Worm (Caenorhabditis elegans) whole organism, L4 larva: ENCODE measurements around the gene C39B10.3.
A peak's percentile ranks its signal among the peaks of the same experiment; 100 is the strongest.

Source experiments
- F10B5.3 ChIP-seq: sonication (generic microtip); optimal IDR thresholded peaks from 2 replicates; lab custom pipeline; 2016; ENCODE audit warnings: mild to moderate bottlenecking, missing genetic modification characterization, missing compliant biosample characterization
- F26F4.8 ChIP-seq: fragments of 200-800 bp; sonication (Bioruptor generic); conservative IDR thresholded peaks from 2 replicates; pipeline ENCODE4 v1.3.6; 2022; ENCODE audit warnings: missing genetic modification characterization, missing compliant biosample characterization
- F49E8.2 ChIP-seq: sonication (generic microtip); optimal IDR thresholded peaks from 2 replicates; lab custom pipeline; 2016; ENCODE audit warnings: missing compliant biosample characterization, mild to moderate bottlenecking, missing genetic modification characterization, borderline replicate concordance
- R02D3.7 ChIP-seq: fragments of 150-350 bp; sonication (generic microtip); optimal IDR thresholded peaks from 3 replicates; lab custom pipeline; 2014; ENCODE audit warnings: missing biosample characterization, missing genetic modification characterization
- T20F7.1 ChIP-seq: fragments of 200-800 bp; sonication (Bioruptor generic); optimal IDR thresholded peaks from 2 replicates; lab custom pipeline; 2018; ENCODE audit warnings: mild to moderate bottlenecking, missing genetic modification characterization, missing compliant biosample characterization
- T26A8.4 ChIP-seq: fragments of 200-800 bp; sonication (Bioruptor generic); IDR thresholded peaks from 2 replicates; pipeline ENCODE4 v1.3.6; 2022; ENCODE audit warnings: missing genetic modification characterization, missing compliant biosample characterization
- Y105C5A.15 ChIP-seq: fragments of 200-800 bp; sonication (Bioruptor generic); IDR thresholded peaks from 2 replicates; pipeline ENCODE4 v1.3.6; 2022; ENCODE audit warnings: missing genetic modification characterization, missing compliant biosample characterization
- Y5F2A.4 ChIP-seq: fragments of 200-800 bp; sonication (Bioruptor generic); optimal IDR thresholded peaks from 2 replicates; lab custom pipeline; 2018; ENCODE audit warnings: mild to moderate bottlenecking, missing genetic modification characterization, missing compliant biosample characterization
- Y75B8A.6 ChIP-seq: fragments of 200-800 bp; sonication (Bioruptor generic); IDR thresholded peaks from 2 replicates; pipeline ENCODE4 v1.3.6; 2022; ENCODE audit warnings: missing genetic modification reagents, missing genetic modification characterization, missing compliant biosample characterization
- ZK337.2 ChIP-seq: fragments of 200-800 bp; sonication (Bioruptor generic); IDR thresholded peaks from 2 replicates; pipeline ENCODE4 v1.3.6; 2022; ENCODE audit warnings: missing genetic modification reagents, missing genetic modification characterization, missing compliant biosample characterization
- aly-2 ChIP-seq: sonication (generic microtip); optimal IDR thresholded peaks from 2 replicates; lab custom pipeline; 2018; ENCODE audit warnings: missing biosample characterization, missing genetic modification characterization
- ama-1 ChIP-seq: fragments of 150-350 bp; optimal IDR thresholded peaks from 2 replicates; lab custom pipeline; 2014; ENCODE audit warnings: inconsistent platforms, mixed read lengths
- ceh-28 ChIP-seq: fragments of 150-350 bp; optimal IDR thresholded peaks from 2 replicates; lab custom pipeline; 2014; ENCODE audit warnings: missing biosample characterization, missing genetic modification reagents, missing genetic modification characterization
- ceh-62 ChIP-seq: sonication (generic microtip); optimal IDR thresholded peaks from 2 replicates; lab custom pipeline; 2017; ENCODE audit warnings: missing biosample characterization, missing genetic modification characterization
- ceh-82 ChIP-seq: sonication (generic microtip); optimal IDR thresholded peaks from 2 replicates; lab custom pipeline; 2017; ENCODE audit warnings: missing biosample characterization, missing genetic modification characterization
- cey-2 ChIP-seq: sonication (generic microtip); optimal IDR thresholded peaks from 3 replicates; lab custom pipeline; 2017; ENCODE audit warnings: missing genetic modification characterization, mild to moderate bottlenecking, missing compliant biosample characterization, antibody characterized with exemption, borderline replicate concordance; ENCODE audit not compliant: insufficient read depth
- daf-16 ChIP-seq, 3 experiments: sonication (generic microtip); optimal IDR thresholded peaks; 2 replicates each; lab custom pipeline; 2016 to 2017; ENCODE audit warnings: missing genetic modification characterization in 3 of 3, missing genetic modification reagents in 3 of 3, mild to moderate bottlenecking in 2 of 3, missing compliant biosample characterization in 2 of 3, missing biosample characterization in 1 of 3, moderate library complexity in 1 of 3
- dmd-6 ChIP-seq: fragments of 200-800 bp; sonication (Bioruptor generic); IDR thresholded peaks from 2 replicates; pipeline ENCODE4 v1.3.6; 2022; ENCODE audit warnings: missing genetic modification reagents, missing genetic modification characterization, missing compliant biosample characterization
- dmd-8 ChIP-seq: fragments of 200-800 bp; sonication (Bioruptor generic); IDR thresholded peaks from 2 replicates; pipeline ENCODE4 v1.3.6; 2022; ENCODE audit warnings: missing genetic modification characterization, missing compliant biosample characterization
- dpl-1 ChIP-seq: fragments of 150-350 bp; optimal IDR thresholded peaks from 2 replicates; lab custom pipeline; 2014; ENCODE audit warnings: missing biosample characterization, missing genetic modification reagents, missing genetic modification characterization
- dve-1 ChIP-seq: sonication (generic microtip); optimal IDR thresholded peaks from 2 replicates; lab custom pipeline; 2017; ENCODE audit warnings: antibody characterized with exemption, mild to moderate bottlenecking, missing genetic modification characterization, missing compliant biosample characterization; ENCODE audit not compliant: insufficient read depth
- egl-27 ChIP-seq: sonication (generic microtip); optimal IDR thresholded peaks from 3 replicates; lab custom pipeline; 2017; ENCODE audit warnings: missing biosample characterization, missing genetic modification reagents, missing genetic modification characterization
- egl-43 ChIP-seq: fragments of 200-800 bp; sonication (Bioruptor generic); IDR thresholded peaks from 2 replicates; pipeline ENCODE4 v1.3.6; 2022; ENCODE audit warnings: missing genetic modification reagents, missing genetic modification characterization, missing compliant biosample characterization
- fkh-10 ChIP-seq: fragments of 150-350 bp; optimal IDR thresholded peaks from 2 replicates; lab custom pipeline; 2014; ENCODE audit warnings: missing biosample characterization, missing genetic modification reagents, missing genetic modification characterization
- fos-1 ChIP-seq: fragments of 150-350 bp; optimal IDR thresholded peaks from 2 replicates; lab custom pipeline; 2014; ENCODE audit warnings: missing biosample characterization, missing genetic modification characterization
- lin-39 ChIP-seq: fragments of 150-350 bp; optimal IDR thresholded peaks from 2 replicates; lab custom pipeline; 2014; ENCODE audit warnings: missing biosample characterization, missing genetic modification reagents, missing genetic modification characterization
- lir-3 ChIP-seq: sonication (generic microtip); optimal IDR thresholded peaks from 2 replicates; lab custom pipeline; 2016; ENCODE audit warnings: mild to moderate bottlenecking, missing genetic modification characterization, missing compliant biosample characterization
- madf-9 ChIP-seq: fragments of 200-800 bp; sonication (Bioruptor generic); conservative IDR thresholded peaks from 2 replicates; pipeline ENCODE4 v1.3.6; 2022; ENCODE audit warnings: missing genetic modification reagents, missing genetic modification characterization, missing compliant biosample characterization
- mdl-1 ChIP-seq, 2 experiments: fragments of 150-350 bp in 1 of 2; sonication (generic microtip) in 1 of 2; optimal IDR thresholded peaks; 2 replicates each; lab custom pipeline; 2014 to 2017; ENCODE audit warnings: missing biosample characterization in 2 of 2, missing genetic modification characterization in 2 of 2
- mep-1 ChIP-seq: fragments of 150-350 bp; sonication (generic microtip); optimal IDR thresholded peaks from 3 replicates; lab custom pipeline; 2014; ENCODE audit warnings: missing biosample characterization, missing genetic modification characterization
- mxl-3 ChIP-seq: fragments of 200-800 bp; sonication (Bioruptor generic); optimal IDR thresholded peaks from 2 replicates; lab custom pipeline; 2018; ENCODE audit warnings: mild to moderate bottlenecking, missing genetic modification characterization, missing compliant biosample characterization
- nhr-102 ChIP-seq: sonication (generic microtip); optimal IDR thresholded peaks from 2 replicates; lab custom pipeline; 2016; ENCODE audit warnings: mild to moderate bottlenecking, missing genetic modification characterization, moderate library complexity, missing compliant biosample characterization
- nhr-11 ChIP-seq: fragments of 150-350 bp; optimal IDR thresholded peaks from 2 replicates; lab custom pipeline; 2014; ENCODE audit warnings: missing biosample characterization, missing genetic modification characterization
- nhr-237 ChIP-seq: sonication (generic microtip); optimal IDR thresholded peaks from 2 replicates; lab custom pipeline; 2017; ENCODE audit warnings: missing biosample characterization, missing genetic modification characterization
- nhr-25 ChIP-seq: sonication (generic microtip); optimal IDR thresholded peaks from 2 replicates; lab custom pipeline; 2017; ENCODE audit warnings: missing genetic modification characterization, mild to moderate bottlenecking, missing compliant biosample characterization, antibody characterized with exemption, moderate library complexity, borderline replicate concordance; ENCODE audit not compliant: insufficient read depth
- nhr-41 ChIP-seq: fragments of 200-800 bp; sonication (Bioruptor generic); IDR thresholded peaks from 2 replicates; pipeline ENCODE4 v1.3.6; 2022; ENCODE audit warnings: missing genetic modification reagents, missing genetic modification characterization, missing compliant biosample characterization
- pqm-1 ChIP-seq: sonication (generic microtip); optimal IDR thresholded peaks from 2 replicates; lab custom pipeline; 2017; ENCODE audit warnings: missing biosample characterization, missing genetic modification characterization
- rbr-2 ChIP-seq: sonication (generic microtip); optimal IDR thresholded peaks from 2 replicates; lab custom pipeline; 2016; ENCODE audit warnings: missing genotype, missing genetic modification characterization, missing compliant biosample characterization
- saeg-2 ChIP-seq: fragments of 200-800 bp; sonication (Bioruptor generic); IDR thresholded peaks from 2 replicates; pipeline ENCODE4 v1.3.6; 2022; ENCODE audit warnings: missing genetic modification reagents, missing genetic modification characterization, missing compliant biosample characterization
- sdz-12 ChIP-seq: fragments of 200-800 bp; sonication (Bioruptor generic); optimal IDR thresholded peaks from 2 replicates; lab custom pipeline; 2018; ENCODE audit warnings: mild to moderate bottlenecking, missing genetic modification characterization, missing compliant biosample characterization
- set-16 ChIP-seq: fragments of 200-800 bp; sonication (Bioruptor generic); IDR thresholded peaks from 2 replicates; pipeline ENCODE4 v1.3.6; 2022; ENCODE audit warnings: missing genetic modification reagents, missing genetic modification characterization, missing compliant biosample characterization
- snpc-4 ChIP-seq: fragments of 150-350 bp; optimal IDR thresholded peaks from 2 replicates; lab custom pipeline; 2014; ENCODE audit warnings: missing biosample characterization, missing genetic modification characterization
- spr-1 ChIP-seq: sonication (generic microtip); optimal IDR thresholded peaks from 2 replicates; lab custom pipeline; 2016; ENCODE audit warnings: mild to moderate bottlenecking, missing genetic modification characterization, missing compliant biosample characterization
- tag-97 ChIP-seq: fragments of 200-800 bp; sonication (Bioruptor generic); IDR thresholded peaks from 2 replicates; pipeline ENCODE4 v1.3.6; 2022; ENCODE audit warnings: missing genetic modification characterization, missing compliant biosample characterization
- tra-1 ChIP-seq: fragments of 200-800 bp; sonication (Bioruptor generic); IDR thresholded peaks from 2 replicates; pipeline ENCODE4 v1.3.6; 2022; ENCODE audit warnings: missing genetic modification reagents, missing genetic modification characterization, missing compliant biosample characterization
- unc-130 ChIP-seq: sonication (generic microtip); optimal IDR thresholded peaks from 2 replicates; lab custom pipeline; 2016; ENCODE audit warnings: missing genetic modification reagents, missing genetic modification characterization, missing compliant biosample characterization
- vab-7 ChIP-seq: fragments of 200-800 bp; sonication (Bioruptor generic); IDR thresholded peaks from 2 replicates; pipeline ENCODE4 v1.3.6; 2022; ENCODE audit warnings: missing genetic modification reagents, missing genetic modification characterization, missing compliant biosample characterization
- zfp-2 ChIP-seq: sonication (generic microtip); optimal IDR thresholded peaks from 2 replicates; lab custom pipeline; 2016; ENCODE audit warnings: mild to moderate bottlenecking, missing genetic modification characterization, missing compliant biosample characterization
- zip-2 ChIP-seq: fragments of 150-350 bp; optimal IDR thresholded peaks from 2 replicates; lab custom pipeline; 2014; ENCODE audit warnings: missing biosample characterization, missing genetic modification characterization
- ztf-7 ChIP-seq: fragments of 150-350 bp; optimal IDR thresholded peaks from 2 replicates; lab custom pipeline; 2014; ENCODE audit warnings: missing biosample characterization, missing genetic modification characterization

Gene C39B10.3

DNA sequence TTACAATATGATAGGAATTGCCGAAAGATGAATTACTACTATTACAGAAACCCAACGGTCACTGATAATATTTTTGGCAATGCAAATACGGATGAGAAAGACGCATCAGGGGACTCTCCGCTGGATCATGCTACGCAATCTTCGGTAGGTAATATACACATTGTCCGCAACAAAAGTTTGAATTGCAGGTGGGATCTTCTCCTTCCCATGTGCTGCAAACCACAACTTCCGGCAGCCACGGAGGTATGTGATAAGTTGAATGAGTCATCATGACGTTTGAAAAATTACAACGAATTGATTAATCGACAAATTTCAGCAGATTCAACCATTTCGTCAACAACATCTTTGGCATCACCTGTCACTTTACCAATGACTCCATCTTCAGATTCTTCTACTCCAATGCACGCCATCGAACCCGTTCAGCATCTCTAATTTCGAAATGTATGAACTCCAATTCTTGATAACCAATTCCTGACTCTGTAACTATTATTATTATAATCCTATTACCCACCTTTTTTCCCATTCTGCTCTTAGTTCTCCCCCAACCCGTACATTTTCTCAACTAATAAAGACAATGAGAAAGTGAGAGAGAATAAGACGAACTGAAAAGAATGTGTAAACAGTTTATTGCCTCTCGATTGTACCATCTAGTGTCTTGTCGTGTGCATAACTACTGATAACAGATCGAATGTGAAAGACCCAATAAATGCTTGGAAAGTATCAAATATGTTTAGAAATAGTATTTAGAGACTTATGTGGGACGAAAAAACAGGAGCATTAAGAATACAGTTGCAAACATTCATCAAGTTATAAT lies 33.4 kb downstream of the C39B10.3 start:
- TF ChIP-seq dmd-8: no peak
- TF ChIP-seq mep-1 (tag; lab: Kevin White, UChicago): peak; percentile 29
- TF ChIP-seq dmd-6 (GFP tag; lab: Robert Waterston, UW): peak; percentile 57
- TF ChIP-seq Y5F2A.4 (GFP tag; lab: Kevin White, UChicago): no peak
- TF ChIP-seq daf-16 (GFP tag; optimal IDR thresholded peaks at IDR 0.05; lab: Kevin White, UChicago): peak in 1 of 2 experiments; percentile 85
- TF ChIP-seq daf-16 (tag; optimal IDR thresholded peaks at IDR 0.05; lab: Kevin White, UChicago): peak; percentile 98
- no peak for TF ChIP-seq tra-1 (GFP tag; lab: Robert Waterston, UW)
- TF ChIP-seq cey-2 (tag; lab: Kevin White, UChicago): no peak
- TF ChIP-seq aly-2: no peak
- TF ChIP-seq mdl-1 (tag; optimal IDR thresholded peaks at IDR 0.05; lab: Kevin White, UChicago): no peak
- no peak for TF ChIP-seq nhr-25
- TF ChIP-seq F10B5.3: no peak
- TF ChIP-seq T20F7.1 (GFP tag; lab: Kevin White, UChicago): no peak
- no peak for TF ChIP-seq rbr-2 (tag; lab: Kevin White, UChicago)
- no peak for TF ChIP-seq lin-39 (tag; lab: Kevin White, UChicago)
- TF ChIP-seq ceh-82 (tag; lab: Kevin White, UChicago): no peak
- TF ChIP-seq fos-1 (tag; lab: Kevin White, UChicago): no peak
- no peak for TF ChIP-seq egl-43
- no peak for TF ChIP-seq vab-7 (GFP tag; lab: Robert Waterston, UW)
- TF ChIP-seq dve-1 (tag; lab: Kevin White, UChicago): peak; percentile 83
- TF ChIP-seq set-16 (GFP tag; lab: Robert Waterston, UW): no peak
- TF ChIP-seq fkh-10 (GFP tag; lab: Kevin White, UChicago): no peak
- no peak for TF ChIP-seq ceh-62 (tag; lab: Kevin White, UChicago)
- TF ChIP-seq spr-1 (tag; lab: Kevin White, UChicago): no peak
- TF ChIP-seq F49E8.2: no peak
- TF ChIP-seq ztf-7 (tag; lab: Kevin White, UChicago): no peak
- no peak for TF ChIP-seq ZK337.2 (GFP tag; lab: Robert Waterston, UW)
- TF ChIP-seq tag-97: no peak
- TF ChIP-seq Y75B8A.6: no peak
- no peak for TF ChIP-seq ama-1 (lab: Kevin White, UChicago)
- TF ChIP-seq R02D3.7 (tag; lab: Kevin White, UChicago): no peak
- TF ChIP-seq unc-130 (GFP tag; lab: Kevin White, UChicago): no peak
- no peak for TF ChIP-seq zip-2
- TF ChIP-seq saeg-2 (GFP tag; lab: Robert Waterston, UW): no peak
- no peak for TF ChIP-seq T26A8.4 (GFP tag; lab: Robert Waterston, UW)
- TF ChIP-seq ceh-28 (tag; lab: Kevin White, UChicago): no peak
- TF ChIP-seq dpl-1 (GFP tag; lab: Kevin White, UChicago): no peak
- TF ChIP-seq pqm-1 (tag; lab: Kevin White, UChicago): peak; percentile 96
- TF ChIP-seq mxl-3 (GFP tag; lab: Kevin White, UChicago): no peak
- TF ChIP-seq nhr-237: no peak
- TF ChIP-seq nhr-11: no peak
- no peak for TF ChIP-seq zfp-2
- no peak for TF ChIP-seq snpc-4 (tag; lab: Kevin White, UChicago)
- TF ChIP-seq madf-9 (GFP tag; lab: Robert Waterston, UW): no peak
- TF ChIP-seq egl-27: no peak
- peak; percentile 46 for TF ChIP-seq nhr-102 (tag; lab: Kevin White, UChicago)
- TF ChIP-seq lir-3 (tag; lab: Kevin White, UChicago): no peak
- TF ChIP-seq nhr-41: no peak
- TF ChIP-seq Y105C5A.15 (GFP tag; lab: Robert Waterston, UW): no peak
- TF ChIP-seq sdz-12: no peak
- TF ChIP-seq F26F4.8: no peak
